Worm (Caenorhabditis elegans) whole organism, L4 larva: ENCODE data around the gene sec-23.
A peak's percentile ranks its signal among the peaks of the same experiment; 100 is the strongest.

Experiments used
- F44E2.7 ChIP-seq: fragments of 200-800 bp; sonication (Bioruptor generic); IDR thresholded peaks from 2 replicates; pipeline ENCODE4 v2.1.2; 2022; ENCODE audit warnings: missing genetic modification characterization, missing compliant biosample characterization
- T20F7.1 ChIP-seq: fragments of 200-800 bp; sonication (Bioruptor generic); optimal IDR thresholded peaks from 2 replicates; lab custom pipeline; 2018; ENCODE audit warnings: mild to moderate bottlenecking, missing genetic modification characterization, missing compliant biosample characterization
- aha-1 ChIP-seq: fragments of 150-350 bp; peaks from one replicate; lab custom pipeline; 2014; ENCODE audit warnings: missing biosample characterization, missing genetic modification characterization
- arid-1 ChIP-seq: fragments of 200-800 bp; sonication (Bioruptor generic); conservative IDR thresholded peaks from 2 replicates; pipeline ENCODE4 v1.3.6; 2022; ENCODE audit warnings: missing genetic modification reagents, missing genetic modification characterization, missing compliant biosample characterization
- ceh-20 ChIP-seq: fragments of 200-800 bp; sonication (Bioruptor generic); IDR thresholded peaks from 2 replicates; pipeline ENCODE4 v1.3.6; 2022; ENCODE audit warnings: missing genetic modification reagents, missing genetic modification characterization, missing compliant biosample characterization
- ceh-28 ChIP-seq: fragments of 150-350 bp; optimal IDR thresholded peaks from 2 replicates; lab custom pipeline; 2014; ENCODE audit warnings: missing biosample characterization, missing genetic modification reagents, missing genetic modification characterization
- ceh-44 ChIP-seq: fragments of 200-800 bp; sonication (Bioruptor generic); IDR thresholded peaks from 2 replicates; pipeline ENCODE4 v1.3.6; 2022; ENCODE audit warnings: missing genetic modification reagents, missing genetic modification characterization, missing compliant biosample characterization
- daf-12 ChIP-seq: fragments of 150-350 bp; optimal IDR thresholded peaks from 2 replicates; lab custom pipeline; 2014; ENCODE audit warnings: missing biosample characterization, missing genetic modification reagents, missing genetic modification characterization
- daf-16 ChIP-seq, 3 experiments: sonication (generic microtip); optimal IDR thresholded peaks; 2 replicates each; lab custom pipeline; 2016 to 2017; ENCODE audit warnings: missing genetic modification characterization in 3 of 3, missing genetic modification reagents in 3 of 3, mild to moderate bottlenecking in 2 of 3, missing compliant biosample characterization in 2 of 3, missing biosample characterization in 1 of 3, moderate library complexity in 1 of 3
- dmd-6 ChIP-seq: fragments of 200-800 bp; sonication (Bioruptor generic); IDR thresholded peaks from 2 replicates; pipeline ENCODE4 v1.3.6; 2022; ENCODE audit warnings: missing genetic modification reagents, missing genetic modification characterization, missing compliant biosample characterization
- dmd-8 ChIP-seq: fragments of 200-800 bp; sonication (Bioruptor generic); IDR thresholded peaks from 2 replicates; pipeline ENCODE4 v1.3.6; 2022; ENCODE audit warnings: missing genetic modification characterization, missing compliant biosample characterization
- dve-1 ChIP-seq: sonication (generic microtip); optimal IDR thresholded peaks from 2 replicates; lab custom pipeline; 2017; ENCODE audit warnings: antibody characterized with exemption, mild to moderate bottlenecking, missing genetic modification characterization, missing compliant biosample characterization; ENCODE audit not compliant: insufficient read depth
- egl-43 ChIP-seq: fragments of 200-800 bp; sonication (Bioruptor generic); IDR thresholded peaks from 2 replicates; pipeline ENCODE4 v1.3.6; 2022; ENCODE audit warnings: missing genetic modification reagents, missing genetic modification characterization, missing compliant biosample characterization
- hif-1 ChIP-seq, 2 experiments: sonication (generic microtip); optimal IDR thresholded peaks; 2 replicates each; lab custom pipeline; 2016 to 2017; ENCODE audit warnings: missing compliant biosample characterization in 2 of 2, missing genetic modification characterization in 2 of 2, missing genetic modification reagents in 2 of 2, missing genotype in 2 of 2, mild to moderate bottlenecking in 1 of 2
- hlh-11 ChIP-seq: fragments of 200-800 bp; sonication (Bioruptor generic); optimal IDR thresholded peaks from 2 replicates; lab custom pipeline; 2018; ENCODE audit warnings: mild to moderate bottlenecking, missing genetic modification characterization, missing compliant biosample characterization
- hlh-30 ChIP-seq: sonication (generic microtip); optimal IDR thresholded peaks from 2 replicates; lab custom pipeline; 2017; ENCODE audit warnings: antibody characterized with exemption, mild to moderate bottlenecking, missing genetic modification characterization, missing compliant biosample characterization; ENCODE audit not compliant: insufficient read depth
- lim-7 ChIP-seq: fragments of 200-800 bp; sonication (Bioruptor generic); IDR thresholded peaks from 2 replicates; pipeline ENCODE4 v1.3.6; 2022; ENCODE audit warnings: missing genetic modification characterization, missing compliant biosample characterization
- lin-13 ChIP-seq: fragments of 150-350 bp; optimal IDR thresholded peaks from 2 replicates; lab custom pipeline; 2014; ENCODE audit warnings: missing biosample characterization, missing genetic modification reagents, missing genetic modification characterization
- lin-15B ChIP-seq: fragments of 150-350 bp; sonication (generic microtip); optimal IDR thresholded peaks from 3 replicates; lab custom pipeline; 2014; ENCODE audit warnings: missing biosample characterization, missing genetic modification characterization
- lin-38 ChIP-seq: fragments of 200-800 bp; sonication (Bioruptor generic); IDR thresholded peaks from 2 replicates; pipeline ENCODE4 v1.3.6; 2022; ENCODE audit warnings: missing genetic modification reagents, missing genetic modification characterization, missing compliant biosample characterization
- lsy-2 ChIP-seq, 2 experiments: fragments of 150-350 bp in 1 of 2; sonication (generic microtip) in 1 of 2; optimal IDR thresholded peaks; 2 replicates each; lab custom pipeline; 2014 to 2017; ENCODE audit warnings: missing biosample characterization in 2 of 2, missing genetic modification characterization in 2 of 2
- madf-5 ChIP-seq, 2 experiments: fragments of 200-800 bp; sonication (Bioruptor generic); IDR thresholded peaks; 2 replicates each; pipeline ENCODE4 v1.3.6; 2022; ENCODE audit warnings: missing compliant biosample characterization in 2 of 2, missing genetic modification characterization in 2 of 2
- madf-9 ChIP-seq: fragments of 200-800 bp; sonication (Bioruptor generic); conservative IDR thresholded peaks from 2 replicates; pipeline ENCODE4 v1.3.6; 2022; ENCODE audit warnings: missing genetic modification reagents, missing genetic modification characterization, missing compliant biosample characterization
- mdt-29 ChIP-seq: fragments of 200-800 bp; sonication (Bioruptor generic); IDR thresholded peaks from 2 replicates; pipeline ENCODE4 v1.3.6; 2022; ENCODE audit warnings: missing genetic modification reagents, missing genetic modification characterization, missing compliant biosample characterization
- mxl-2 ChIP-seq: fragments of 200-800 bp; sonication (Bioruptor generic); conservative IDR thresholded peaks from 2 replicates; pipeline ENCODE4 v1.3.6; 2022; ENCODE audit warnings: missing genetic modification reagents, missing genetic modification characterization, missing compliant biosample characterization
- mxl-3 ChIP-seq: fragments of 200-800 bp; sonication (Bioruptor generic); optimal IDR thresholded peaks from 2 replicates; lab custom pipeline; 2018; ENCODE audit warnings: mild to moderate bottlenecking, missing genetic modification characterization, missing compliant biosample characterization
- nhr-102 ChIP-seq: sonication (generic microtip); optimal IDR thresholded peaks from 2 replicates; lab custom pipeline; 2016; ENCODE audit warnings: mild to moderate bottlenecking, missing genetic modification characterization, moderate library complexity, missing compliant biosample characterization
- nhr-11 ChIP-seq: fragments of 150-350 bp; optimal IDR thresholded peaks from 2 replicates; lab custom pipeline; 2014; ENCODE audit warnings: missing biosample characterization, missing genetic modification characterization
- nhr-237 ChIP-seq: sonication (generic microtip); optimal IDR thresholded peaks from 2 replicates; lab custom pipeline; 2017; ENCODE audit warnings: missing biosample characterization, missing genetic modification characterization
- nhr-28 ChIP-seq: fragments of 150-350 bp; optimal IDR thresholded peaks from 2 replicates; lab custom pipeline; 2014; ENCODE audit warnings: missing biosample characterization, missing genetic modification characterization
- nhr-42 ChIP-seq: fragments of 200-800 bp; sonication (Bioruptor generic); IDR thresholded peaks from 2 replicates; pipeline ENCODE4 v1.3.6; 2022; ENCODE audit warnings: missing genetic modification characterization, missing compliant biosample characterization
- nhr-76 ChIP-seq: fragments of 150-350 bp; optimal IDR thresholded peaks from 2 replicates; lab custom pipeline; 2014; ENCODE audit warnings: missing biosample characterization, missing genetic modification characterization
- php-3 ChIP-seq: fragments of 200-800 bp; sonication (Bioruptor generic); IDR thresholded peaks from 2 replicates; pipeline ENCODE4 v1.3.6; 2022; ENCODE audit warnings: missing genetic modification reagents, missing genetic modification characterization, missing compliant biosample characterization
- pqm-1 ChIP-seq: sonication (generic microtip); optimal IDR thresholded peaks from 2 replicates; lab custom pipeline; 2017; ENCODE audit warnings: missing biosample characterization, missing genetic modification characterization
- rbr-2 ChIP-seq: sonication (generic microtip); optimal IDR thresholded peaks from 2 replicates; lab custom pipeline; 2016; ENCODE audit warnings: missing genotype, missing genetic modification characterization, missing compliant biosample characterization
- sdz-12 ChIP-seq: fragments of 200-800 bp; sonication (Bioruptor generic); optimal IDR thresholded peaks from 2 replicates; lab custom pipeline; 2018; ENCODE audit warnings: mild to moderate bottlenecking, missing genetic modification characterization, missing compliant biosample characterization
- skn-1 ChIP-seq: fragments of 150-350 bp; optimal IDR thresholded peaks from 2 replicates; lab custom pipeline; 2014; ENCODE audit warnings: missing biosample characterization, missing genetic modification characterization
- snpc-1.2 ChIP-seq: fragments of 200-800 bp; sonication (Bioruptor generic); IDR thresholded peaks from 2 replicates; pipeline ENCODE4 v1.3.6; 2022; ENCODE audit warnings: missing genetic modification reagents, missing genetic modification characterization, missing compliant biosample characterization
- snpc-4 ChIP-seq: fragments of 150-350 bp; optimal IDR thresholded peaks from 2 replicates; lab custom pipeline; 2014; ENCODE audit warnings: missing biosample characterization, missing genetic modification characterization
- spr-3 ChIP-seq: fragments of 200-800 bp; sonication (Bioruptor generic); optimal IDR thresholded peaks from 2 replicates; lab custom pipeline; 2018; ENCODE audit warnings: mild to moderate bottlenecking, missing genetic modification characterization, missing compliant biosample characterization
- tra-1 ChIP-seq: fragments of 200-800 bp; sonication (Bioruptor generic); IDR thresholded peaks from 2 replicates; pipeline ENCODE4 v1.3.6; 2022; ENCODE audit warnings: missing genetic modification reagents, missing genetic modification characterization, missing compliant biosample characterization
- unc-62 ChIP-seq, 3 experiments: fragments of 150-350 bp in 1 of 3; sonication (generic microtip); optimal IDR thresholded peaks in 2 of 3; peaks in 1 of 3; 1 replicate in 1 of 3; 2 replicates in 2 of 3; lab custom pipeline; 2014 to 2017; ENCODE audit warnings: missing biosample characterization in 3 of 3, missing genetic modification characterization in 3 of 3, missing genetic modification reagents in 3 of 3, missing genotype in 1 of 3
- zfp-3 ChIP-seq: fragments of 200-800 bp; sonication (Bioruptor generic); conservative IDR thresholded peaks from 2 replicates; pipeline ENCODE4 v1.3.6; 2022; ENCODE audit warnings: missing genetic modification reagents, missing genetic modification characterization, missing compliant biosample characterization
- ztf-7 ChIP-seq: fragments of 150-350 bp; optimal IDR thresholded peaks from 2 replicates; lab custom pipeline; 2014; ENCODE audit warnings: missing biosample characterization, missing genetic modification characterization

Gene sec-23

ce11 chrV:20065096-20065495 is 26.0 kb upstream of the sec-23 start:
- TF ChIP-seq lin-13 (GFP tag; lab: Kevin White, UChicago) (no peak), madf-9 (GFP tag; lab: Robert Waterston, UW) (no peak), hlh-30 (no peak), tra-1 (GFP tag; lab: Robert Waterston, UW) (no peak), aha-1 (tag; lab: Kevin White, UChicago) (peak; percentile 86)

- TF ChIP-seq lin-15B (tag; lab: Kevin White, UChicago) (no peak), sdz-12 (no peak), nhr-42 (no peak), nhr-28 (tag; lab: Kevin White, UChicago) (no peak), daf-12 (tag; lab: Kevin White, UChicago) (no peak), nhr-76 (no peak), mxl-2 (GFP tag; lab: Robert Waterston, UW) (no peak), dmd-8 (GFP tag; lab: Robert Waterston, UW) (no peak), nhr-237 (tag; lab: Kevin White, UChicago) (no peak)
- TF ChIP-seq, all 104 proteins: peak for 0
Measured at ce11 chrV:20067075-20067474, 24.0 kb upstream of the sec-23 start.

ce11 chrV:20068389-20068788 is 22.7 kb upstream of the sec-23 start:
- no peak for TF ChIP-seq hlh-30
- TF ChIP-seq snpc-4, result no peak
- peak in 1 of 2 experiments; percentile 44 for TF ChIP-seq unc-62 (GFP tag; optimal IDR thresholded peaks at IDR 0.05 in 1 of 2; lab: Kevin White, UChicago)
- no peak for TF ChIP-seq unc-62 (tag; optimal IDR thresholded peaks at IDR 0.05; lab: Kevin White, UChicago)
- TF ChIP-seq zfp-3, result no peak
- no peak for TF ChIP-seq nhr-237 (tag; lab: Kevin White, UChicago)
- no peak for TF ChIP-seq ceh-28 (tag; lab: Kevin White, UChicago)
- TF ChIP-seq nhr-42, result no peak
- TF ChIP-seq lsy-2 (tag; optimal IDR thresholded peaks at IDR 0.05; lab: Kevin White, UChicago), result peak in 1 of 2 experiments; percentile 47
- no peak for TF ChIP-seq lim-7 (GFP tag; lab: Robert Waterston, UW)
- no peak for TF ChIP-seq dve-1 (tag; lab: Kevin White, UChicago)
- TF ChIP-seq lin-13 (GFP tag; lab: Kevin White, UChicago), result no peak
- no peak for TF ChIP-seq hif-1 (tag; optimal IDR thresholded peaks at IDR 0.05; lab: Kevin White, UChicago)
- no peak for TF ChIP-seq egl-43 (GFP tag; lab: Robert Waterston, UW)
- no peak for TF ChIP-seq dmd-8 (GFP tag; lab: Robert Waterston, UW)
- TF ChIP-seq T20F7.1 (GFP tag; lab: Kevin White, UChicago), result no peak
- TF ChIP-seq sdz-12, result no peak

- no peak for TF ChIP-seq egl-43 (GFP tag; lab: Robert Waterston, UW)
- no peak for TF ChIP-seq skn-1
- no peak for TF ChIP-seq mdt-29
- no peak for TF ChIP-seq nhr-11 (tag; lab: Kevin White, UChicago)
- no peak for TF ChIP-seq mxl-3 (GFP tag; lab: Kevin White, UChicago)
- TF ChIP-seq nhr-28 (tag; lab: Kevin White, UChicago), result peak; percentile 3
- no peak for TF ChIP-seq ceh-20 (GFP tag; lab: Robert Waterston, UW)
- no peak for TF ChIP-seq nhr-76
- TF ChIP-seq spr-3, result no peak
- no peak for TF ChIP-seq nhr-102 (tag; lab: Kevin White, UChicago)
- TF ChIP-seq hlh-11 (tag; lab: Kevin White, UChicago), result no peak
- no peak for TF ChIP-seq madf-9 (GFP tag; lab: Robert Waterston, UW)
- TF ChIP-seq daf-16 (GFP tag; optimal IDR thresholded peaks at IDR 0.05; lab: Kevin White, UChicago), result no peak
- TF ChIP-seq daf-16 (tag; optimal IDR thresholded peaks at IDR 0.05; lab: Kevin White, UChicago), result peak; percentile 81
- TF ChIP-seq lin-15B (tag; lab: Kevin White, UChicago), result no peak
- TF ChIP-seq F44E2.7 (GFP tag; lab: Robert Waterston, UW), result no peak
- TF ChIP-seq sdz-12, result no peak
- no peak for TF ChIP-seq ztf-7
- no peak for TF ChIP-seq lin-38 (GFP tag; lab: Robert Waterston, UW)
- TF ChIP-seq snpc-4, result no peak
- TF ChIP-seq rbr-2, result no peak
- no peak for TF ChIP-seq daf-12 (tag; lab: Kevin White, UChicago)
- no peak for TF ChIP-seq madf-5 (GFP tag; IDR thresholded peaks at IDR 0.05; lab: Robert Waterston, UW)
- peak; percentile 12 for TF ChIP-seq dve-1 (tag; lab: Kevin White, UChicago)
- TF ChIP-seq pqm-1 (tag; lab: Kevin White, UChicago), result peak; percentile 21
- no peak for TF ChIP-seq dmd-6 (GFP tag; lab: Robert Waterston, UW)
- TF ChIP-seq php-3 (GFP tag; lab: Robert Waterston, UW), result no peak
- no peak for TF ChIP-seq snpc-1.2 (GFP tag; lab: Robert Waterston, UW)
- TF ChIP-seq ceh-44, result no peak
- no peak for TF ChIP-seq arid-1
Measured at ce11 chrV:20074345-20074744, 16.7 kb upstream of the sec-23 start.
